Worm (Caenorhabditis elegans) whole organism, L4 larva: Measurements from ENCODE around the gene nas-10.
A peak's percentile ranks its signal among the peaks of the same experiment; 100 is the strongest.

ENCODE experiments used
- D1046.2 ChIP-seq: fragments of 200-800 bp; sonication (Bioruptor generic); IDR thresholded peaks from 2 replicates; pipeline ENCODE4 v1.3.6; 2022; ENCODE audit warnings: missing genetic modification characterization, missing compliant biosample characterization
- F44E2.7 ChIP-seq: fragments of 200-800 bp; sonication (Bioruptor generic); IDR thresholded peaks from 2 replicates; pipeline ENCODE4 v2.1.2; 2022; ENCODE audit warnings: missing genetic modification characterization, missing compliant biosample characterization
- R02D3.7 ChIP-seq: fragments of 150-350 bp; sonication (generic microtip); optimal IDR thresholded peaks from 3 replicates; lab custom pipeline; 2014; ENCODE audit warnings: missing biosample characterization, missing genetic modification characterization
- T26A8.4 ChIP-seq: fragments of 200-800 bp; sonication (Bioruptor generic); IDR thresholded peaks from 2 replicates; pipeline ENCODE4 v1.3.6; 2022; ENCODE audit warnings: missing genetic modification characterization, missing compliant biosample characterization
- Y5F2A.4 ChIP-seq: fragments of 200-800 bp; sonication (Bioruptor generic); optimal IDR thresholded peaks from 2 replicates; lab custom pipeline; 2018; ENCODE audit warnings: mild to moderate bottlenecking, missing genetic modification characterization, missing compliant biosample characterization
- ZK337.2 ChIP-seq: fragments of 200-800 bp; sonication (Bioruptor generic); IDR thresholded peaks from 2 replicates; pipeline ENCODE4 v1.3.6; 2022; ENCODE audit warnings: missing genetic modification reagents, missing genetic modification characterization, missing compliant biosample characterization
- ZK546.5 ChIP-seq, 2 experiments: sonication (generic microtip); optimal IDR thresholded peaks; 2 replicates each; lab custom pipeline; 2017; ENCODE audit warnings: missing biosample characterization in 2 of 2, missing genetic modification characterization in 2 of 2
- aly-2 ChIP-seq: sonication (generic microtip); optimal IDR thresholded peaks from 2 replicates; lab custom pipeline; 2018; ENCODE audit warnings: missing biosample characterization, missing genetic modification characterization
- ceh-44 ChIP-seq: fragments of 200-800 bp; sonication (Bioruptor generic); IDR thresholded peaks from 2 replicates; pipeline ENCODE4 v1.3.6; 2022; ENCODE audit warnings: missing genetic modification reagents, missing genetic modification characterization, missing compliant biosample characterization
- ceh-62 ChIP-seq: sonication (generic microtip); optimal IDR thresholded peaks from 2 replicates; lab custom pipeline; 2017; ENCODE audit warnings: missing biosample characterization, missing genetic modification characterization
- ceh-82 ChIP-seq: sonication (generic microtip); optimal IDR thresholded peaks from 2 replicates; lab custom pipeline; 2017; ENCODE audit warnings: missing biosample characterization, missing genetic modification characterization
- ctbp-1 ChIP-seq: fragments of 200-800 bp; sonication (Bioruptor generic); IDR thresholded peaks from 2 replicates; pipeline ENCODE4 v1.3.6; 2022; ENCODE audit warnings: missing genetic modification reagents, missing genetic modification characterization, missing compliant biosample characterization
- daf-12 ChIP-seq: fragments of 150-350 bp; optimal IDR thresholded peaks from 2 replicates; lab custom pipeline; 2014; ENCODE audit warnings: missing biosample characterization, missing genetic modification reagents, missing genetic modification characterization
- daf-8 ChIP-seq: fragments of 200-800 bp; sonication (Bioruptor generic); IDR thresholded peaks from 2 replicates; pipeline ENCODE4 v1.3.6; 2022; ENCODE audit warnings: missing genetic modification characterization, missing compliant biosample characterization
- dmd-6 ChIP-seq: fragments of 200-800 bp; sonication (Bioruptor generic); IDR thresholded peaks from 2 replicates; pipeline ENCODE4 v1.3.6; 2022; ENCODE audit warnings: missing genetic modification reagents, missing genetic modification characterization, missing compliant biosample characterization
- dmd-9 ChIP-seq: fragments of 200-800 bp; sonication (Bioruptor generic); IDR thresholded peaks from 2 replicates; pipeline ENCODE4 v1.3.6; 2022; ENCODE audit warnings: missing genetic modification reagents, missing genetic modification characterization, missing compliant biosample characterization
- duxl-1 ChIP-seq: sonication (generic microtip); optimal IDR thresholded peaks from 2 replicates; lab custom pipeline; 2016; ENCODE audit warnings: mild to moderate bottlenecking, missing genetic modification characterization, moderate library complexity, missing compliant biosample characterization; ENCODE audit not compliant: poor library complexity
- egl-27 ChIP-seq: sonication (generic microtip); optimal IDR thresholded peaks from 3 replicates; lab custom pipeline; 2017; ENCODE audit warnings: missing biosample characterization, missing genetic modification reagents, missing genetic modification characterization
- fos-1 ChIP-seq: fragments of 150-350 bp; optimal IDR thresholded peaks from 2 replicates; lab custom pipeline; 2014; ENCODE audit warnings: missing biosample characterization, missing genetic modification characterization
- hif-1 ChIP-seq, 2 experiments: sonication (generic microtip); optimal IDR thresholded peaks; 2 replicates each; lab custom pipeline; 2016 to 2017; ENCODE audit warnings: missing compliant biosample characterization in 2 of 2, missing genetic modification characterization in 2 of 2, missing genetic modification reagents in 2 of 2, missing genotype in 2 of 2, mild to moderate bottlenecking in 1 of 2
- jun-1 ChIP-seq: fragments of 150-350 bp; optimal IDR thresholded peaks from 2 replicates; lab custom pipeline; 2014; ENCODE audit warnings: missing biosample characterization, missing genetic modification reagents, missing genetic modification characterization
- lin-1 ChIP-seq: fragments of 200-800 bp; sonication (Bioruptor generic); IDR thresholded peaks from 2 replicates; pipeline ENCODE4 v1.3.6; 2022; ENCODE audit warnings: missing genetic modification reagents, missing genetic modification characterization, missing compliant biosample characterization
- lin-13 ChIP-seq: fragments of 150-350 bp; optimal IDR thresholded peaks from 2 replicates; lab custom pipeline; 2014; ENCODE audit warnings: missing biosample characterization, missing genetic modification reagents, missing genetic modification characterization
- lin-29 ChIP-seq: fragments of 200-800 bp; sonication (Bioruptor generic); IDR thresholded peaks from 2 replicates; pipeline ENCODE4 v1.3.6; 2022; ENCODE audit warnings: missing genetic modification reagents, missing genetic modification characterization, missing compliant biosample characterization
- lin-39 ChIP-seq: fragments of 150-350 bp; optimal IDR thresholded peaks from 2 replicates; lab custom pipeline; 2014; ENCODE audit warnings: missing biosample characterization, missing genetic modification reagents, missing genetic modification characterization
- lsy-2 ChIP-seq, 2 experiments: fragments of 150-350 bp in 1 of 2; sonication (generic microtip) in 1 of 2; optimal IDR thresholded peaks; 2 replicates each; lab custom pipeline; 2014 to 2017; ENCODE audit warnings: missing biosample characterization in 2 of 2, missing genetic modification characterization in 2 of 2
- madf-5 ChIP-seq, 2 experiments: fragments of 200-800 bp; sonication (Bioruptor generic); IDR thresholded peaks; 2 replicates each; pipeline ENCODE4 v1.3.6; 2022; ENCODE audit warnings: missing compliant biosample characterization in 2 of 2, missing genetic modification characterization in 2 of 2
- madf-9 ChIP-seq: fragments of 200-800 bp; sonication (Bioruptor generic); conservative IDR thresholded peaks from 2 replicates; pipeline ENCODE4 v1.3.6; 2022; ENCODE audit warnings: missing genetic modification reagents, missing genetic modification characterization, missing compliant biosample characterization
- mdl-1 ChIP-seq, 2 experiments: fragments of 150-350 bp in 1 of 2; sonication (generic microtip) in 1 of 2; optimal IDR thresholded peaks; 2 replicates each; lab custom pipeline; 2014 to 2017; ENCODE audit warnings: missing biosample characterization in 2 of 2, missing genetic modification characterization in 2 of 2
- mes-2 ChIP-seq: sonication (generic microtip); optimal IDR thresholded peaks from 2 replicates; lab custom pipeline; 2016; ENCODE audit warnings: missing genotype, mild to moderate bottlenecking, missing genetic modification characterization, missing compliant biosample characterization; ENCODE audit not compliant: poor library complexity, severe bottlenecking
- mxl-2 ChIP-seq: fragments of 200-800 bp; sonication (Bioruptor generic); conservative IDR thresholded peaks from 2 replicates; pipeline ENCODE4 v1.3.6; 2022; ENCODE audit warnings: missing genetic modification reagents, missing genetic modification characterization, missing compliant biosample characterization
- nhr-10 ChIP-seq: fragments of 150-350 bp; optimal IDR thresholded peaks from 2 replicates; lab custom pipeline; 2014; ENCODE audit warnings: missing biosample characterization, missing genetic modification characterization
- nhr-102 ChIP-seq: sonication (generic microtip); optimal IDR thresholded peaks from 2 replicates; lab custom pipeline; 2016; ENCODE audit warnings: mild to moderate bottlenecking, missing genetic modification characterization, moderate library complexity, missing compliant biosample characterization
- nhr-11 ChIP-seq: fragments of 150-350 bp; optimal IDR thresholded peaks from 2 replicates; lab custom pipeline; 2014; ENCODE audit warnings: missing biosample characterization, missing genetic modification characterization
- nhr-25 ChIP-seq: sonication (generic microtip); optimal IDR thresholded peaks from 2 replicates; lab custom pipeline; 2017; ENCODE audit warnings: missing genetic modification characterization, mild to moderate bottlenecking, missing compliant biosample characterization, antibody characterized with exemption, moderate library complexity, borderline replicate concordance; ENCODE audit not compliant: insufficient read depth
- nhr-28 ChIP-seq: fragments of 150-350 bp; optimal IDR thresholded peaks from 2 replicates; lab custom pipeline; 2014; ENCODE audit warnings: missing biosample characterization, missing genetic modification characterization
- nhr-6 ChIP-seq: fragments of 150-350 bp; optimal IDR thresholded peaks from 2 replicates; lab custom pipeline; 2014; ENCODE audit warnings: missing biosample characterization, missing genetic modification characterization
- nhr-76 ChIP-seq: fragments of 150-350 bp; optimal IDR thresholded peaks from 2 replicates; lab custom pipeline; 2014; ENCODE audit warnings: missing biosample characterization, missing genetic modification characterization
- nhr-77 ChIP-seq: fragments of 150-350 bp; optimal IDR thresholded peaks from 2 replicates; lab custom pipeline; 2014; ENCODE audit warnings: missing biosample characterization, missing genetic modification characterization
- rbr-2 ChIP-seq: sonication (generic microtip); optimal IDR thresholded peaks from 2 replicates; lab custom pipeline; 2016; ENCODE audit warnings: missing genotype, missing genetic modification characterization, missing compliant biosample characterization
- skn-1 ChIP-seq: fragments of 150-350 bp; optimal IDR thresholded peaks from 2 replicates; lab custom pipeline; 2014; ENCODE audit warnings: missing biosample characterization, missing genetic modification characterization
- snpc-1.2 ChIP-seq: fragments of 200-800 bp; sonication (Bioruptor generic); IDR thresholded peaks from 2 replicates; pipeline ENCODE4 v1.3.6; 2022; ENCODE audit warnings: missing genetic modification reagents, missing genetic modification characterization, missing compliant biosample characterization
- spr-1 ChIP-seq: sonication (generic microtip); optimal IDR thresholded peaks from 2 replicates; lab custom pipeline; 2016; ENCODE audit warnings: mild to moderate bottlenecking, missing genetic modification characterization, missing compliant biosample characterization
- spr-3 ChIP-seq: fragments of 200-800 bp; sonication (Bioruptor generic); optimal IDR thresholded peaks from 2 replicates; lab custom pipeline; 2018; ENCODE audit warnings: mild to moderate bottlenecking, missing genetic modification characterization, missing compliant biosample characterization
- tag-97 ChIP-seq: fragments of 200-800 bp; sonication (Bioruptor generic); IDR thresholded peaks from 2 replicates; pipeline ENCODE4 v1.3.6; 2022; ENCODE audit warnings: missing genetic modification characterization, missing compliant biosample characterization
- tra-1 ChIP-seq: fragments of 200-800 bp; sonication (Bioruptor generic); IDR thresholded peaks from 2 replicates; pipeline ENCODE4 v1.3.6; 2022; ENCODE audit warnings: missing genetic modification reagents, missing genetic modification characterization, missing compliant biosample characterization
- unc-130 ChIP-seq: sonication (generic microtip); optimal IDR thresholded peaks from 2 replicates; lab custom pipeline; 2016; ENCODE audit warnings: missing genetic modification reagents, missing genetic modification characterization, missing compliant biosample characterization
- unc-39 ChIP-seq: sonication (generic microtip); optimal IDR thresholded peaks from 2 replicates; lab custom pipeline; 2017; ENCODE audit warnings: missing biosample characterization, missing genetic modification characterization
- unc-62 ChIP-seq, 3 experiments: fragments of 150-350 bp in 1 of 3; sonication (generic microtip); optimal IDR thresholded peaks in 2 of 3; peaks in 1 of 3; 1 replicate in 1 of 3; 2 replicates in 2 of 3; lab custom pipeline; 2014 to 2017; ENCODE audit warnings: missing biosample characterization in 3 of 3, missing genetic modification characterization in 3 of 3, missing genetic modification reagents in 3 of 3, missing genotype in 1 of 3
- vab-7 ChIP-seq: fragments of 200-800 bp; sonication (Bioruptor generic); IDR thresholded peaks from 2 replicates; pipeline ENCODE4 v1.3.6; 2022; ENCODE audit warnings: missing genetic modification reagents, missing genetic modification characterization, missing compliant biosample characterization
- zfp-2 ChIP-seq: sonication (generic microtip); optimal IDR thresholded peaks from 2 replicates; lab custom pipeline; 2016; ENCODE audit warnings: mild to moderate bottlenecking, missing genetic modification characterization, missing compliant biosample characterization
- zip-11 ChIP-seq: fragments of 200-800 bp; sonication (Bioruptor generic); IDR thresholded peaks from 2 replicates; pipeline ENCODE4 v1.3.6; 2022; ENCODE audit warnings: missing genetic modification characterization, missing compliant biosample characterization

Gene nas-10

DNA sequence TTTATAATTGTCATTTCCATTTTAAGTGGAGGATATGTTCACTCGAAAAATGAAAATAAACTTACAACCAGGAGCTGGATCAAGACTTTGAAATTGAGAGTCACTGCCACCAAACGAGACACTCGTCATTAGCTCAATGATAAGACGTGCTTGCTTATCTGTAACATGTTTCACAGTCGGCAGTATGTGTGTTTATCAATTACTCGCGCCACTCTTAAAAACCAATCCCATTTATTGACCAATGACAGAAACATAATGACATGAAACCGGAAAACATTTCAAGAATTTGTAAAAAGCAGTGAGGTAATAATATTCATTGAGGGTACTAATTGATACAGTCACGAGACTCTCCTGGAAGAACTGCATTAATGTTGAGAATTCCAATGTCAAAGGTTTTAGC is 44.7 kb upstream of the nas-10 start, which contains the start of gene del-5:
Gene del-5, minus strand, starts transcription at position 130 of the 400 bp plus-strand sequence.
- TF ChIP-seq ceh-62 (tag; lab: Kevin White, UChicago), result no peak
- no peak for TF ChIP-seq lin-39
- no peak for TF ChIP-seq duxl-1 (tag; lab: Kevin White, UChicago)
- TF ChIP-seq dmd-9 (GFP tag; lab: Robert Waterston, UW), result no peak
- no peak for TF ChIP-seq T26A8.4 (GFP tag; lab: Robert Waterston, UW)
- peak; percentile 58 for TF ChIP-seq nhr-77 (tag; lab: Kevin White, UChicago)
- no peak for TF ChIP-seq mes-2 (tag; lab: Kevin White, UChicago)
- no peak for TF ChIP-seq daf-12 (tag; lab: Kevin White, UChicago)
- TF ChIP-seq egl-27 (tag; lab: Kevin White, UChicago), result no peak
- TF ChIP-seq nhr-102, result no peak
- no peak for TF ChIP-seq nhr-10 (tag; lab: Kevin White, UChicago)
- TF ChIP-seq madf-9 (GFP tag; lab: Robert Waterston, UW), result no peak
- TF ChIP-seq Y5F2A.4 (GFP tag; lab: Kevin White, UChicago), result no peak
- TF ChIP-seq spr-1 (tag; lab: Kevin White, UChicago), result no peak
- no peak for TF ChIP-seq unc-39 (tag; lab: Kevin White, UChicago)
- TF ChIP-seq ceh-44 (GFP tag; lab: Robert Waterston, UW), result no peak
- TF ChIP-seq nhr-25 (tag; lab: Kevin White, UChicago), result no peak
- TF ChIP-seq skn-1 (tag; lab: Kevin White, UChicago), result no peak
- TF ChIP-seq ZK337.2 (GFP tag; lab: Robert Waterston, UW), result no peak
- TF ChIP-seq tra-1 (GFP tag; lab: Robert Waterston, UW), result peak; percentile 54; the same call in 1 of the 2 replicates
- no peak for TF ChIP-seq nhr-6
- TF ChIP-seq lsy-2 (tag; optimal IDR thresholded peaks at IDR 0.05; lab: Kevin White, UChicago), result no peak
- TF ChIP-seq ceh-82 (tag; lab: Kevin White, UChicago), result no peak
- no peak for TF ChIP-seq zfp-2 (tag; lab: Kevin White, UChicago)
- no peak for TF ChIP-seq mdl-1 (tag; optimal IDR thresholded peaks at IDR 0.05; lab: Kevin White, UChicago)
- no peak for TF ChIP-seq lin-29 (GFP tag; lab: Robert Waterston, UW)
- TF ChIP-seq lin-13 (GFP tag; lab: Kevin White, UChicago), result no peak
- TF ChIP-seq unc-130 (GFP tag; lab: Kevin White, UChicago), result no peak
- TF ChIP-seq tag-97 (GFP tag; lab: Robert Waterston, UW), result no peak
- TF ChIP-seq vab-7 (GFP tag; lab: Robert Waterston, UW), result no peak
- TF ChIP-seq F44E2.7, result no peak
- TF ChIP-seq jun-1 (tag; lab: Kevin White, UChicago), result no peak
- TF ChIP-seq nhr-28, result peak; percentile 41
- no peak for TF ChIP-seq daf-8 (GFP tag; lab: Robert Waterston, UW)
- no peak for TF ChIP-seq mxl-2 (GFP tag; lab: Robert Waterston, UW)
- TF ChIP-seq hif-1 (tag; optimal IDR thresholded peaks at IDR 0.05; lab: Kevin White, UChicago), result no peak
- no peak for TF ChIP-seq snpc-1.2 (GFP tag; lab: Robert Waterston, UW)
- no peak for TF ChIP-seq madf-5 (GFP tag; IDR thresholded peaks at IDR 0.05; lab: Robert Waterston, UW)
- no peak for TF ChIP-seq nhr-11
- no peak for TF ChIP-seq fos-1
- no peak for TF ChIP-seq ZK546.5 (tag; optimal IDR thresholded peaks at IDR 0.05; lab: Kevin White, UChicago)
- no peak for TF ChIP-seq aly-2 (tag; lab: Kevin White, UChicago)
- no peak for TF ChIP-seq spr-3 (GFP tag; lab: Kevin White, UChicago)
- TF ChIP-seq unc-62 (GFP tag; optimal IDR thresholded peaks at IDR 0.05 in 1 of 2; lab: Kevin White, UChicago), result no peak
- TF ChIP-seq unc-62 (tag; optimal IDR thresholded peaks at IDR 0.05; lab: Kevin White, UChicago), result no peak
- TF ChIP-seq ctbp-1 (GFP tag; lab: Robert Waterston, UW), result no peak
- TF ChIP-seq dmd-6 (GFP tag; lab: Robert Waterston, UW), result peak; percentile 78
- TF ChIP-seq D1046.2 (GFP tag; lab: Robert Waterston, UW), result no peak
- TF ChIP-seq R02D3.7 (tag; lab: Kevin White, UChicago), result no peak
- no peak for TF ChIP-seq zip-11 (GFP tag; lab: Robert Waterston, UW)
- no peak for TF ChIP-seq rbr-2 (tag; lab: Kevin White, UChicago)
- no peak for TF ChIP-seq nhr-76 (tag; lab: Kevin White, UChicago)
- peak; percentile 67; the same call in 1 of the 2 replicates for TF ChIP-seq lin-1
